Worm (Caenorhabditis elegans) whole organism, L2 larva: ENCODE results near the gene gst-9.

Experiments used
- ama-1 ChIP-seq: fragments of 150-350 bp; optimal IDR thresholded peaks from 2 replicates; lab custom pipeline; 2018; ENCODE audit warnings: inconsistent platforms
- elt-1 ChIP-seq: fragments of 150-350 bp; optimal IDR thresholded peaks from 2 replicates; lab custom pipeline; 2014; ENCODE audit warnings: missing biosample characterization, missing genetic modification characterization
- mdl-1 ChIP-seq, 2 experiments: fragments of 150-350 bp in 1 of 2; sonication (generic microtip) in 1 of 2; optimal IDR thresholded peaks; 2 replicates each; lab custom pipeline; 2017; ENCODE audit warnings: missing biosample characterization in 2 of 2, missing genetic modification characterization in 2 of 2
- nhr-129 ChIP-seq: fragments of 150-350 bp; optimal IDR thresholded peaks from 2 replicates; lab custom pipeline; 2014; ENCODE audit warnings: missing biosample characterization, missing genetic modification characterization
- nhr-237 ChIP-seq: fragments of 150-350 bp; optimal IDR thresholded peaks from 2 replicates; lab custom pipeline; 2014; ENCODE audit warnings: missing biosample characterization, missing genetic modification characterization
- skn-1 ChIP-seq: sonication (generic microtip); optimal IDR thresholded peaks from 2 replicates; lab custom pipeline; 2017; ENCODE audit warnings: missing biosample characterization, missing genetic modification characterization
- snpc-4 ChIP-seq: fragments of 150-350 bp; optimal IDR thresholded peaks from 2 replicates; lab custom pipeline; 2014; ENCODE audit warnings: missing biosample characterization, missing genetic modification characterization
- unc-39 ChIP-seq: fragments of 150-350 bp; optimal IDR thresholded peaks from 2 replicates; lab custom pipeline; 2014; ENCODE audit warnings: missing biosample characterization, missing genetic modification characterization
- unc-62 ChIP-seq: fragments of 150-350 bp; optimal IDR thresholded peaks from 2 replicates; lab custom pipeline; 2014; ENCODE audit warnings: missing biosample characterization, missing genetic modification reagents, missing genetic modification characterization
- ztf-4 ChIP-seq: fragments of 150-350 bp; optimal IDR thresholded peaks from 2 replicates; lab custom pipeline; 2014; ENCODE audit warnings: missing biosample characterization, missing genetic modification characterization

- TF ChIP-seq elt-1 (tag; lab: Kevin White, UChicago), result no peak
- TF ChIP-seq snpc-4 (tag; lab: Kevin White, UChicago), result no peak
- TF ChIP-seq unc-62, result no peak
- no peak for TF ChIP-seq mdl-1 (tag; optimal IDR thresholded peaks at IDR 0.05; lab: Kevin White, UChicago)
- TF ChIP-seq skn-1 (tag; lab: Kevin White, UChicago), result no peak
- TF ChIP-seq ama-1 (lab: Kevin White, UChicago), result no peak
- TF ChIP-seq nhr-129, result no peak
- TF ChIP-seq unc-39 (tag; lab: Kevin White, UChicago), result no peak
- TF ChIP-seq nhr-237, result no peak
- TF ChIP-seq ztf-4, result no peak
These were observed 29.2 kb downstream of the gst-9 start for ce11 chrII:4920608-4921007.
